Worm (Caenorhabditis elegans) whole organism, early embryonic: ENCODE measurements around the gene C44B7.5.

Source experiments
- aly-1 ChIP-seq: sonication (generic microtip); optimal IDR thresholded peaks from 2 replicates; lab custom pipeline; 2016; ENCODE audit warnings: missing genetic modification characterization, missing compliant biosample characterization
- ama-1 ChIP-seq: fragments of 150-350 bp; optimal IDR thresholded peaks from 2 replicates; lab custom pipeline; 2014
- flt-1 ChIP-seq: fragments of 200-800 bp; sonication (Bioruptor generic); IDR thresholded peaks from 2 replicates; pipeline ENCODE4 v1.3.6; 2022; ENCODE audit warnings: missing genetic modification characterization, missing compliant biosample characterization
- hmbx-1 ChIP-seq: sonication (generic microtip); optimal IDR thresholded peaks from 2 replicates; lab custom pipeline; 2016; ENCODE audit warnings: mild to moderate bottlenecking, missing genetic modification characterization, missing compliant biosample characterization
- pes-1 ChIP-seq: fragments of 200-800 bp; sonication (Bioruptor generic); IDR thresholded peaks from 2 replicates; pipeline ENCODE4 v1.3.6; 2022; ENCODE audit warnings: missing genetic modification reagents, missing genetic modification characterization, missing compliant biosample characterization
- scrt-1 ChIP-seq: fragments of 200-800 bp; sonication (Bioruptor generic); IDR thresholded peaks from 2 replicates; pipeline ENCODE4 v1.3.6; 2022; ENCODE audit warnings: missing genetic modification characterization, missing compliant biosample characterization
- sea-1 ChIP-seq: fragments of 200-800 bp; sonication (Bioruptor generic); conservative IDR thresholded peaks from 2 replicates; pipeline ENCODE4 v1.3.6; 2022; ENCODE audit warnings: missing genetic modification characterization, missing compliant biosample characterization
- tbx-11 ChIP-seq: fragments of 200-800 bp; sonication (Bioruptor generic); IDR thresholded peaks from 2 replicates; pipeline ENCODE4 v1.3.6; 2022; ENCODE audit warnings: missing genetic modification characterization, missing compliant biosample characterization

ce11 chrII:6901795-6902194 lies 29.4 kb upstream of the C44B7.5 start, which contains the start of gene psmd-9:
- no peak for TF ChIP-seq ama-1 (lab: Kevin White, UChicago)
- no peak for TF ChIP-seq hmbx-1 (tag; lab: Kevin White, UChicago)
- no peak for TF ChIP-seq tbx-11
- TF ChIP-seq pes-1: no peak
- no peak for TF ChIP-seq aly-1 (tag; lab: Kevin White, UChicago)
- no peak for TF ChIP-seq sea-1 (GFP tag; lab: Robert Waterston, UW)
- TF ChIP-seq scrt-1 (GFP tag; lab: Robert Waterston, UW): no peak
- TF ChIP-seq flt-1 (GFP tag; lab: Robert Waterston, UW): no peak
